Worm (Caenorhabditis elegans) whole organism, mixed stage, embryonic: ENCODE measurements around the gene fipr-15.
A peak's percentile ranks its signal among the peaks of the same experiment; 100 is the strongest.

Experiments used
- M03D4.4 ChIP-seq: sonication (generic microtip); optimal IDR thresholded peaks from 2 replicates; lab custom pipeline; 2017; ENCODE audit warnings: mild to moderate bottlenecking, missing genetic modification characterization, missing compliant biosample characterization
- bed-3 ChIP-seq: fragments of 200-800 bp; sonication (Bioruptor generic); optimal IDR thresholded peaks from 3 replicates; lab custom pipeline; 2018; ENCODE audit warnings: mild to moderate bottlenecking, missing genetic modification characterization, moderate library complexity, missing compliant biosample characterization
- blmp-1 ChIP-seq: fragments of 150-350 bp; optimal IDR thresholded peaks from 2 replicates; lab custom pipeline; 2014; ENCODE audit warnings: missing biosample characterization, missing genetic modification characterization
- ceh-43 ChIP-seq: fragments of 200-800 bp; sonication (Bioruptor generic); optimal IDR thresholded peaks from 2 replicates; lab custom pipeline; 2018; ENCODE audit warnings: mild to moderate bottlenecking, missing genetic modification characterization, moderate library complexity, missing compliant biosample characterization
- ceh-83 ChIP-seq: fragments of 200-800 bp; sonication (Bioruptor generic); optimal IDR thresholded peaks from 2 replicates; lab custom pipeline; 2018; ENCODE audit warnings: mild to moderate bottlenecking, missing genetic modification characterization, missing compliant biosample characterization
- ces-1 ChIP-seq: fragments of 150-350 bp; optimal IDR thresholded peaks from 2 replicates; lab custom pipeline; 2014; ENCODE audit warnings: missing biosample characterization, missing genetic modification reagents, missing genetic modification characterization
- cnd-1 ChIP-seq: fragments of 200-800 bp; sonication (Bioruptor generic); optimal IDR thresholded peaks from 2 replicates; lab custom pipeline; 2018; ENCODE audit warnings: mild to moderate bottlenecking, missing genetic modification characterization, missing compliant biosample characterization
- drap-1 ChIP-seq: fragments of 200-800 bp; sonication (Bioruptor generic); optimal IDR thresholded peaks from 3 replicates; lab custom pipeline; 2018; ENCODE audit warnings: mild to moderate bottlenecking, missing genetic modification characterization, missing compliant biosample characterization
- elt-1 ChIP-seq: sonication (generic microtip); optimal IDR thresholded peaks from 2 replicates; lab custom pipeline; 2017; ENCODE audit warnings: missing genetic modification characterization, mild to moderate bottlenecking, missing compliant biosample characterization, antibody characterized with exemption, moderate library complexity, borderline replicate concordance; ENCODE audit not compliant: insufficient read depth
- elt-3 ChIP-seq: fragments of 150-350 bp; optimal IDR thresholded peaks from 2 replicates; lab custom pipeline; 2014; ENCODE audit warnings: missing biosample characterization, missing genetic modification characterization
- flh-1 ChIP-seq: fragments of 200-800 bp; sonication (Bioruptor generic); optimal IDR thresholded peaks from 2 replicates; lab custom pipeline; 2018; ENCODE audit warnings: mild to moderate bottlenecking, missing genetic modification characterization, moderate library complexity, missing compliant biosample characterization
- ham-2 ChIP-seq: fragments of 200-800 bp; sonication (Bioruptor generic); optimal IDR thresholded peaks from 2 replicates; lab custom pipeline; 2018; ENCODE audit warnings: mild to moderate bottlenecking, missing genetic modification characterization, missing compliant biosample characterization
- hlh-1 ChIP-seq: fragments of 150-350 bp; optimal IDR thresholded peaks from 2 replicates; lab custom pipeline; 2014; ENCODE audit warnings: missing biosample characterization, missing genetic modification reagents, missing genetic modification characterization
- lin-13 ChIP-seq: fragments of 150-350 bp; optimal IDR thresholded peaks from 2 replicates; lab custom pipeline; 2014; ENCODE audit warnings: missing biosample characterization, missing genetic modification characterization
- lin-32 ChIP-seq: fragments of 200-800 bp; sonication (Bioruptor generic); optimal IDR thresholded peaks from 2 replicates; lab custom pipeline; 2018; ENCODE audit warnings: mild to moderate bottlenecking, missing genetic modification characterization, missing compliant biosample characterization
- lsy-2 ChIP-seq: fragments of 150-350 bp; optimal IDR thresholded peaks from 2 replicates; lab custom pipeline; 2014; ENCODE audit warnings: missing biosample characterization, missing genetic modification characterization
- mab-5 ChIP-seq: fragments of 150-350 bp; optimal IDR thresholded peaks from 2 replicates; lab custom pipeline; 2014; ENCODE audit warnings: missing biosample characterization, missing genetic modification characterization
- mep-1 ChIP-seq: fragments of 150-350 bp; optimal IDR thresholded peaks from 2 replicates; lab custom pipeline; 2017; ENCODE audit warnings: missing biosample characterization, missing genetic modification reagents, missing genetic modification characterization, inconsistent platforms
- mls-2 ChIP-seq: sonication (generic microtip); optimal IDR thresholded peaks from 2 replicates; lab custom pipeline; 2016; ENCODE audit warnings: mild to moderate bottlenecking, missing genetic modification characterization, moderate library complexity, missing compliant biosample characterization
- nhr-2 ChIP-seq: fragments of 150-350 bp; optimal IDR thresholded peaks from 2 replicates; lab custom pipeline; 2014; ENCODE audit warnings: missing biosample characterization, missing genetic modification characterization
- nhr-237 ChIP-seq: fragments of 150-350 bp; optimal IDR thresholded peaks from 2 replicates; lab custom pipeline; 2014; ENCODE audit warnings: missing biosample characterization, missing genetic modification characterization
- nhr-28 ChIP-seq: fragments of 150-350 bp; optimal IDR thresholded peaks from 2 replicates; lab custom pipeline; 2014; ENCODE audit warnings: missing biosample characterization, missing genetic modification characterization
- pha-4 ChIP-seq: fragments of 150-350 bp; optimal IDR thresholded peaks from 2 replicates; lab custom pipeline; 2018; ENCODE audit warnings: missing biosample characterization, missing genetic modification reagents, missing genetic modification characterization
- sem-2 ChIP-seq: fragments of 200-800 bp; sonication (Bioruptor generic); optimal IDR thresholded peaks from 2 replicates; lab custom pipeline; 2018; ENCODE audit warnings: mild to moderate bottlenecking, missing genetic modification characterization, missing compliant biosample characterization
- snpc-4 ChIP-seq: fragments of 150-350 bp; optimal IDR thresholded peaks from 2 replicates; lab custom pipeline; 2014; ENCODE audit warnings: missing biosample characterization, missing genetic modification characterization
- sptf-1 ChIP-seq: sonication (generic microtip); optimal IDR thresholded peaks from 2 replicates; lab custom pipeline; 2017; ENCODE audit warnings: mild to moderate bottlenecking, missing genetic modification characterization, moderate library complexity, missing compliant biosample characterization
- unc-120 ChIP-seq: sonication (generic microtip); optimal IDR thresholded peaks from 2 replicates; lab custom pipeline; 2017; ENCODE audit warnings: missing genetic modification characterization, missing compliant biosample characterization; ENCODE audit not compliant: poor library complexity, severe bottlenecking
- unc-39 ChIP-seq: fragments of 150-350 bp; optimal IDR thresholded peaks from 2 replicates; lab custom pipeline; 2014; ENCODE audit warnings: missing biosample characterization, missing genetic modification characterization
- unc-62 ChIP-seq: fragments of 150-350 bp; optimal IDR thresholded peaks from 2 replicates; lab custom pipeline; 2014; ENCODE audit warnings: missing biosample characterization, missing genetic modification reagents, missing genetic modification characterization
- zip-8 ChIP-seq: fragments of 150-350 bp; optimal IDR thresholded peaks from 2 replicates; lab custom pipeline; 2014; ENCODE audit warnings: missing biosample characterization, missing genetic modification characterization
- ztf-11 ChIP-seq: fragments of 150-350 bp; optimal IDR thresholded peaks from 2 replicates; lab custom pipeline; 2014; ENCODE audit warnings: missing biosample characterization, missing genetic modification characterization

Gene fipr-15

DNA sequence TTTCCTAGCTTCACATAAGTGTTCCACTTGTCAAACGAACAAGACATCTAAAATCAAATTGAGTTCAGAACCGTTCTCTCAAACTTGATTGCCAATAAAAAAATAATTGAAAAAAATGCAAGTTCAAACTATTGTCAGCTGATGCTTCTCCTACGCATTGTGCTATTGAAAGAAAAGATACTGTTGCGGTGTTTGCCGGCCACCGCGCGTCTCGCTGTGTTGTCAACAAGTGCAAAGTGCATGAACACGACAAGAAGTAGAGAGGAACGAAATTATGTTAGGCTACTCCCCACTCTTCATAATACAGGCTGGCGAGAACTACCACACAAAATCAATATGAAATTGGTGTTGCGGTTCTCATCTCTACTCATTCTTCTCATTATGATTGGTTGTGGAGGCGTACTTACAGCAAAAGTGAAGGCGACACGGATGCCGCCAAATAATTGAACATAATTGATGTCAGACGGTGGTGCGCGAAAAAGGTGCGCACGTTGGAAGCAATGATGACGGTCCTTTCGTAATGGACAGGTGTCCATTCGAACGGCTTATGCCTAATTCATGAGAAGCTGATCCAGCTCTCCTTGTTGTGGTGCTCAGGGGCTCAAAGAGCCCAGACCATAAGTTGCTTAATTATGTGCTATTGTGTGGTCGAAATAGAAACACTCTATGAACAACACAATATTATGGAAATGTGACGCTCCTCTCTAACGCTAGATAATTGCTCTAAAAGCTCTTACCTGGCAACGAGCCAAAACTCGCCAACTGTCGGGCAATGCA, 12.8 kb upstream of the fipr-15 start:
- no peak for TF ChIP-seq mab-5 (tag; lab: Kevin White, UChicago)
- peak; percentile 59 for TF ChIP-seq pha-4 (tag; lab: Kevin White, UChicago)
- peak; percentile 47 for TF ChIP-seq ham-2 (GFP tag; lab: Kevin White, UChicago)
- TF ChIP-seq mls-2 (tag; lab: Kevin White, UChicago) = peak; percentile 71
- TF ChIP-seq ces-1 = peak; percentile 18
- peak; percentile 72 for TF ChIP-seq ceh-43 (GFP tag; lab: Kevin White, UChicago)
- no peak for TF ChIP-seq elt-3 (tag; lab: Kevin White, UChicago)
- TF ChIP-seq hlh-1 (tag; lab: Kevin White, UChicago) = peak; percentile 2

DNA sequence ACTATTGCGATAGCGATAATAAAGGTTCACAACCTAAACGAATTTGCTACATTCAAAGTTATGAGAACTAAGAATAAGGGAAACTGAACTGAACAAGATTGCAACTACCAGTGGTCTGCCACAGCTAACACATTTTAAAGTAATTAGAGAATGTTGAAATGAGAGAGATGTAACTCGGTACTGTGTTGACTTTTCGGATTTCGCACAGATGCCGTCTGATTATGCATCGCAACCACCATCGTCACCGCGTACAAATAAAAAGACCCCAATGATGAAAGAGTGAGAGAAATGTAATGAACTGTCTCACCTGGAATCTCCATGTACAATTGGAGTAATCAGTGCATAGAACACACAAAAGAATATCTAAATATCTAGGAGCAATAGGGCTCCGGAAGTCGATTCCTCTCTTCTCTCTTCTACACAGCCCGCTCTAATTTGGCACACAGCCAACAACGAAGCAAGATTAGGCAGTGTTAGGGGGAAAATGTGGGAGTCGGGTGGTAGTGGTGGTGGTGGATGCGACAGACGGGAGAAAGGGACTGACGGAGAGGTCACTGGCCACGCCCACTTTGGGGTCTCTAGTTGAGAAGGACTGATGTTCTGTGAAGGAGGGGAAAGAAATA, 11.6 kb upstream of the fipr-15 start, which contains the start of gene F13E9.11:
Gene F13E9.11, minus strand, starts transcription at position 507 of the 623 bp plus-strand sequence.
- TF ChIP-seq pha-4 (tag; lab: Kevin White, UChicago) (no peak), mep-1 (peak; percentile 43), snpc-4 (tag; lab: Kevin White, UChicago) (no peak), sem-2 (no peak), bed-3 (no peak), elt-3 (tag; lab: Kevin White, UChicago) (no peak), ztf-11 (tag; lab: Kevin White, UChicago) (peak; percentile 7), mab-5 (tag; lab: Kevin White, UChicago) (no peak), flh-1 (GFP tag; lab: Kevin White, UChicago) (no peak), drap-1 (no peak), nhr-28 (tag; lab: Kevin White, UChicago) (no peak), elt-1 (no peak), zip-8 (no peak), ces-1 (peak; percentile 37), sptf-1 (no peak), M03D4.4 (tag; lab: Kevin White, UChicago) (no peak), nhr-237 (tag; lab: Kevin White, UChicago) (no peak), lsy-2 (tag; lab: Kevin White, UChicago) (no peak), nhr-2 (tag; lab: Kevin White, UChicago) (no peak), lin-32 (GFP tag; lab: Kevin White, UChicago) (no peak), ham-2 (GFP tag; lab: Kevin White, UChicago) (no peak), ceh-43 (GFP tag; lab: Kevin White, UChicago) (no peak), unc-39 (tag; lab: Kevin White, UChicago) (no peak), cnd-1 (tag; lab: Kevin White, UChicago) (peak; percentile 71), hlh-1 (tag; lab: Kevin White, UChicago) (no peak), unc-120 (tag; lab: Kevin White, UChicago) (no peak), lin-13 (tag; lab: Kevin White, UChicago) (no peak)

DNA sequence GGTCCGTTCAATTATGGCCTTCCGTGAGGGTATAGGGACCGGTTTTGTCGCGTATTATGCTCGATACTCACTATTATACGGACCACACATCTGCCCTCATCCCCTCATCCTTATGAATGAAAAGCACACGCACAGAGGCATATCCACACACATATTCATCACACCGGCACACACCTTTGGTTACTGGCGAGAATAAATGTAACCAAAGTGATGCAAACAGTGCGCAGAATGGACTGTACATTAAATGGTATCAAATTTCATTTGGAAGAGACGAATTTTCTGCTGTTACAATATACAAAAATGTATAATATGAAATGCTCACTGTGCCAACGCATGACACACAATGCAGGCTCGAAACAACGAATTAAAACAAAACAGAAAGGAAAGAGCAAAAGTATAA, 10.7 kb upstream of the fipr-15 start:
- TF ChIP-seq nhr-2 (tag; lab: Kevin White, UChicago) (peak; percentile 28), nhr-237 (tag; lab: Kevin White, UChicago) (no peak), blmp-1 (tag; lab: Kevin White, UChicago) (no peak)

DNA sequence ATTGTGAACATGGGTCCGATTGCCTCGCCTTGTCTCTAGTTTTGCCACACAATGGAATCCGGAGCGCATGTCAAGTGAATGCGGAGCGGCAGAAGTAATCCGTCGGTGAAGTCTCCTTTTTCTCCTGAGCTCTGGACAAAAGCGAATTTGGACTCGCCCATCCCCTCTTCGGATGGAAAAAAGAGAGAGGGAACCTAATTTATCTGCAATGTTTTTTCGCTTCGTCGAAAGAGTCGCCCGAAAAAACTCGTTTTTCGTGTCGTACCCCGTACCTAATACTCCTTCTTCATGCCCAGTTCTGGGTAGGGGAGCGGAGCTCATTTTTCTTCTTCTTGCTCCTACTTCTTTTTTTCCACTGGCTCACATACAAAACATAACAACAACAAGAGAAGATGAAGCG, 10.2 kb upstream of the fipr-15 start:
- TF ChIP-seq elt-1 (no peak), snpc-4 (tag; lab: Kevin White, UChicago) (no peak), lin-13 (tag; lab: Kevin White, UChicago) (no peak), ztf-11 (tag; lab: Kevin White, UChicago) (no peak), ces-1 (peak; percentile 57), unc-62 (GFP tag; lab: Kevin White, UChicago) (no peak), zip-8 (no peak)

DNA sequence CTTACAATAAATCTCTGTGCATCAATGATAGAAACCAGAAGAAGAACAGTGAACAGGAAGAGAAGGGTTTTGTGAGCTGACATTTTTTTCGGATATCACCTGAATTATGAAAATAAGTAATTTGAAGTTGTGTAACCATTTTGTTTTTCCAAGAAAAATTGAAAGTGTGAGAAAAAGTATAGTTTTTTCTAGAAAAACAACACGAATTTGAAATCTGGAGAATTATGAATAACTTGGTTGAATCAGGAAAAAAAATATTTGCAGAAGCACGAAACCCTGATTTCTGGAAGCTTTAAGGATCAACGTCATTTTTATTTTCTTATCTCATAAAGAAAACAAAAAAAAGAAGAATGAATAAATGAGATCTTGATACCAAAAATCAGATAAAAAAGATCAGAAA, 5.8 kb upstream of the fipr-15 start, which contains the start of gene F13E9.12:
Gene F13E9.12, minus strand, starts transcription at position 101 of the 400 bp plus-strand sequence.
- TF ChIP-seq unc-39 (tag; lab: Kevin White, UChicago) (no peak), elt-3 (tag; lab: Kevin White, UChicago) (no peak), ceh-83 (GFP tag; lab: Kevin White, UChicago) (no peak), blmp-1 (tag; lab: Kevin White, UChicago) (no peak), unc-62 (GFP tag; lab: Kevin White, UChicago) (no peak), drap-1 (no peak)
